Worm (Caenorhabditis elegans) whole organism, midembryonic: ENCODE measurements around the gene gpd-2.

Source experiments
- T22C8.4 ChIP-seq: fragments of 200-800 bp; sonication (Bioruptor generic); IDR thresholded peaks from 2 replicates; pipeline ENCODE4 v1.3.6; 2022; ENCODE audit warnings: missing genetic modification characterization, missing compliant biosample characterization
- cog-1 ChIP-seq: sonication (generic microtip); optimal IDR thresholded peaks from 2 replicates; lab custom pipeline; 2016; ENCODE audit warnings: missing genetic modification characterization, missing compliant biosample characterization
- flt-1 ChIP-seq: fragments of 200-800 bp; sonication (Bioruptor generic); IDR thresholded peaks from 2 replicates; pipeline ENCODE4 v1.3.6; 2022; ENCODE audit warnings: missing genetic modification characterization, missing compliant biosample characterization
- klf-2 ChIP-seq: fragments of 200-800 bp; sonication (Bioruptor generic); conservative IDR thresholded peaks from 2 replicates; pipeline ENCODE4 v1.3.6; 2022; ENCODE audit warnings: missing genetic modification reagents, missing genetic modification characterization, missing compliant biosample characterization
- ref-1 ChIP-seq: fragments of 200-800 bp; sonication (Bioruptor generic); conservative IDR thresholded peaks from 2 replicates; pipeline ENCODE4 v1.3.6; 2022; ENCODE audit warnings: missing genetic modification reagents, missing genetic modification characterization, missing compliant biosample characterization
- tab-1 ChIP-seq: fragments of 200-800 bp; sonication (Bioruptor generic); IDR thresholded peaks from 2 replicates; pipeline ENCODE4 v1.3.6; 2022; ENCODE audit warnings: missing genetic modification characterization, missing compliant biosample characterization
- ztf-23 ChIP-seq: fragments of 200-800 bp; sonication (Bioruptor generic); IDR thresholded peaks from 2 replicates; pipeline ENCODE4 v1.3.6; 2022; ENCODE audit warnings: missing genetic modification reagents, missing genetic modification characterization, missing compliant biosample characterization
- ztf-29 ChIP-seq: fragments of 200-800 bp; sonication (Bioruptor generic); IDR thresholded peaks from 2 replicates; pipeline ENCODE4 v1.3.6; 2022; ENCODE audit warnings: missing genetic modification reagents, missing genetic modification characterization, missing compliant biosample characterization

ce11 chrX:3155111-3155843 lies 40.8 kb upstream of the gpd-2 start:
- no peak for TF ChIP-seq klf-2
- no peak for TF ChIP-seq tab-1 (GFP tag; lab: Robert Waterston, UW)
- no peak for TF ChIP-seq T22C8.4
- no peak for TF ChIP-seq ztf-29 (GFP tag; lab: Robert Waterston, UW)
- no peak for TF ChIP-seq ztf-23 (GFP tag; lab: Robert Waterston, UW)
- no peak for TF ChIP-seq flt-1 (GFP tag; lab: Robert Waterston, UW)
- TF ChIP-seq cog-1 (tag; lab: Kevin White, UChicago), result no peak
- TF ChIP-seq ref-1 (GFP tag; lab: Robert Waterston, UW), result no peak
